Worm (Caenorhabditis elegans) whole organism, L4/young adult: ENCODE results near the gene F08G2.4.

Experiments used
- W03F9.2 ChIP-seq: fragments of 150-350 bp; optimal IDR thresholded peaks from 2 replicates; lab custom pipeline; 2014; ENCODE audit warnings: missing biosample characterization, missing genetic modification characterization
- dao-5 ChIP-seq: sonication (generic microtip); optimal IDR thresholded peaks from 2 replicates; lab custom pipeline; 2016; ENCODE audit warnings: missing genotype, missing genetic modification characterization, moderate library complexity, missing compliant biosample characterization
- him-1 ChIP-seq: sonication (generic microtip); optimal IDR thresholded peaks from 2 replicates; lab custom pipeline; 2016; ENCODE audit warnings: missing genotype, missing genetic modification reagents, missing genetic modification characterization, missing compliant biosample characterization

DNA sequence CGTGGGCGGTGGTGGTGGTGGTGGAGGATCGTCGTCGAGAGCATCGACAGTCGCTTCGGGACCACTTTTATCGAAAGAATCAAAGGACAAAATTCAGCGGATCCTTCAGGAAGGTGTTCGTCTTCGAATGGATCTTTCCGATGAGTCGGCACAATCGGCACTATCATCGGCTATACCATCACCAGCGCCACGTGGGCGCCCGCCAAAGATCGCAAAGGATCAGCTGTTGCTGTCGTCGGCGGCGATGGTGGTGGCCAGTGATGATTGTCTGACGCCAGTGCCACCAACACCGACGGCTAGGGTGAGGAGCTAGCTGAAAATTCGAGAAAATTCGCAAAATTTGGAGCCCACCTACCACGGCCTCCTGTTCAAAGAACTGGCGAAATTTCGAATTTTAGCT, 47.6 kb downstream of the F08G2.4 start:
- TF ChIP-seq him-1 (tag; lab: Kevin White, UChicago) = no peak
- TF ChIP-seq dao-5 (tag; lab: Kevin White, UChicago) = no peak
- TF ChIP-seq W03F9.2 = no peak
